Worm (Caenorhabditis elegans): ENCODE results near the gene npp-9.
A peak's percentile ranks its signal among the peaks of the same experiment; 100 is the strongest.

npp-9 gene

DNA sequence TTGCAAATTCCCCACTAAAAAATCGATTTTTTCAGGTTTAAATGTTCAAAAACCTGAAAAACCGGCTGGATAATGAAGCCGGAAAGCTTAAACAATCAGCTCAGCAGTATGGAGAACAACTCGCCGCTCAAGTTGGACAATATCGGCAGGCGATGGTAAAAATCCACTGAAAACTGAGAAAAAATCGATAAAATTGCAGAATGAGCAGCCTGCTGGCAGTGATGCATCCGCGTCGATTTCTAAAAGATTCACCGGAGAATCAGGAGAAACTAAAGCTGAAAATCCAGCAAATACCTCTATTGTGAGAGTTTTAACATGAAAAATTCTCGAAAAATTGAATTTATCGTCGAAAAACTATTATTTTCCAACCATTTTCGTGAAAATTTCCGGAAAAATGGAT, 1.3 kb upstream of the npp-9 start, which contains the start of gene golg-4:
golg-4 (plus strand) TSS at position 34 of the 400 bp plus-strand sequence.
- TF ChIP-seq ets-7 (tag; optimal IDR thresholded peaks at IDR 0.05), result no peak
- no peak for TF ChIP-seq hmg-4 (GFP tag; optimal IDR thresholded peaks at IDR 0.05)
- no peak for TF ChIP-seq sea-1 (GFP tag; conservative IDR thresholded peaks at IDR 0.05)
- no peak for TF ChIP-seq hmbx-1 (tag; optimal IDR thresholded peaks at IDR 0.05)
- no peak for TF ChIP-seq hnd-1 (tag; optimal IDR thresholded peaks at IDR 0.05)
- TF ChIP-seq ama-1 (optimal IDR thresholded peaks at IDR 0.05), result no peak
- no peak for TF ChIP-seq tra-4 (tag; optimal IDR thresholded peaks at IDR 0.05)
- no peak for TF ChIP-seq ceh-13 (GFP tag; optimal IDR thresholded peaks at IDR 0.05)
- no peak for TF ChIP-seq ceh-36 (tag; optimal IDR thresholded peaks at IDR 0.05)
- TF ChIP-seq tbx-37 (GFP tag; conservative IDR thresholded peaks at IDR 0.05), result no peak
- no peak for TF ChIP-seq aly-1 (tag; optimal IDR thresholded peaks at IDR 0.05)
- no peak for TF ChIP-seq F13C5.2 (tag; optimal IDR thresholded peaks at IDR 0.05)
- TF ChIP-seq B0310.2 (tag; optimal IDR thresholded peaks at IDR 0.05), result no peak
- TF ChIP-seq flt-1 (GFP tag; IDR thresholded peaks at IDR 0.05), result no peak

DNA sequence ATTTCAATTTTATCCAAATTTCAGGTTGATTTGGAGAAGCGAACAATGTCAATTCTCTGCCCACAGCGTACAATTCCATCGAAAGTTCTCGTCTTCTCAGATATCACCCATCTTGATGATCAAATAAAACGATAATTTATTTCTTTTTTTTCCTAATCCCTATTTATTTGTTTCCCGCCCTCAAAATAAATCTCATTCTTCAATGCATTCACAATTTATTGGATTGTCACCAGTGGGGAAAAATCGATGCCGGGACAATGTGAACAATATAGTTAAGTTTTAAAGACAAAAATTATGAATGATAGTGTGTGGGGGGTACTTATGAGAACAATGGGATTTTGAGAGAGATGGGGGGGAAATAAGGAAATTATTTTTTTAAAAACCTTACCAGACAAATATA, 3.8 kb downstream of the npp-9 start:
- no peak for TF ChIP-seq B0310.2 (tag; optimal IDR thresholded peaks at IDR 0.05)

- TF ChIP-seq ets-7 (tag; optimal IDR thresholded peaks at IDR 0.05), result no peak
- TF ChIP-seq pes-1 (GFP tag; IDR thresholded peaks at IDR 0.05), result peak; percentile 40; the same call in 1 of the 2 replicates
Observed at ce11 chrIII:3398485-3398884, 5.8 kb downstream of the npp-9 start.

- TF ChIP-seq ets-7 (tag; optimal IDR thresholded peaks at IDR 0.05) (no peak), ama-1 (optimal IDR thresholded peaks at IDR 0.05) (no peak), F13C5.2 (tag; optimal IDR thresholded peaks at IDR 0.05) (no peak), aly-1 (tag; optimal IDR thresholded peaks at IDR 0.05) (no peak), ceh-13 (GFP tag; optimal IDR thresholded peaks at IDR 0.05) (no peak), tbx-11 (GFP tag; IDR thresholded peaks at IDR 0.05) (no peak), hmg-4 (GFP tag; optimal IDR thresholded peaks at IDR 0.05) (no peak), pes-1 (GFP tag; IDR thresholded peaks at IDR 0.05) (no peak), hmbx-1 (tag; optimal IDR thresholded peaks at IDR 0.05) (no peak), ceh-36 (tag; optimal IDR thresholded peaks at IDR 0.05) (no peak), flt-1 (GFP tag; IDR thresholded peaks at IDR 0.05) (no peak), tbx-37 (GFP tag; conservative IDR thresholded peaks at IDR 0.05) (no peak), tra-4 (tag; optimal IDR thresholded peaks at IDR 0.05) (no peak), hnd-1 (tag; optimal IDR thresholded peaks at IDR 0.05) (no peak), sea-1 (GFP tag; conservative IDR thresholded peaks at IDR 0.05) (no peak), scrt-1 (GFP tag; IDR thresholded peaks at IDR 0.05) (no peak), B0310.2 (tag; optimal IDR thresholded peaks at IDR 0.05) (no peak)
Observed at ce11 chrIII:3397678-3398077, 6.6 kb downstream of the npp-9 start, which contains the start of gene clpf-1. TSS of gene clpf-1 (plus strand) at chrIII:3397743.

- no peak for TF ChIP-seq scrt-1 (GFP tag; IDR thresholded peaks at IDR 0.05)
- TF ChIP-seq hmbx-1 (tag; optimal IDR thresholded peaks at IDR 0.05), result no peak
- TF ChIP-seq tbx-37 (GFP tag; conservative IDR thresholded peaks at IDR 0.05), result no peak
- no peak for TF ChIP-seq tra-4 (tag; optimal IDR thresholded peaks at IDR 0.05)
Observed at ce11 chrIII:3395874-3396467, 8.3 kb downstream of the npp-9 start, which contains the start of gene cri-3. TSS of gene cri-3 (plus strand) at chrIII:3396355.

ce11 chrIII:3395112-3395511, 9.2 kb downstream of the npp-9 start:
- TF ChIP-seq ama-1 (optimal IDR thresholded peaks at IDR 0.05), result no peak
- TF ChIP-seq tra-4 (tag; optimal IDR thresholded peaks at IDR 0.05), result no peak
- no peak for TF ChIP-seq hmbx-1 (tag; optimal IDR thresholded peaks at IDR 0.05)
- TF ChIP-seq aly-1 (tag; optimal IDR thresholded peaks at IDR 0.05), result no peak
- no peak for TF ChIP-seq scrt-1 (GFP tag; IDR thresholded peaks at IDR 0.05)
- TF ChIP-seq F13C5.2 (tag; optimal IDR thresholded peaks at IDR 0.05), result no peak
- TF ChIP-seq pes-1 (GFP tag; IDR thresholded peaks at IDR 0.05), result no peak
- no peak for TF ChIP-seq sea-1 (GFP tag; conservative IDR thresholded peaks at IDR 0.05)
- TF ChIP-seq ceh-13 (GFP tag; optimal IDR thresholded peaks at IDR 0.05), result no peak
- no peak for TF ChIP-seq hmg-4 (GFP tag; optimal IDR thresholded peaks at IDR 0.05)
- no peak for TF ChIP-seq B0310.2 (tag; optimal IDR thresholded peaks at IDR 0.05)
- TF ChIP-seq hnd-1 (tag; optimal IDR thresholded peaks at IDR 0.05), result no peak
- no peak for TF ChIP-seq tbx-37 (GFP tag; conservative IDR thresholded peaks at IDR 0.05)
- TF ChIP-seq flt-1 (GFP tag; IDR thresholded peaks at IDR 0.05), result no peak
- no peak for TF ChIP-seq tbx-11 (GFP tag; IDR thresholded peaks at IDR 0.05)
- TF ChIP-seq ceh-36 (tag; optimal IDR thresholded peaks at IDR 0.05), result no peak
- no peak for TF ChIP-seq ets-7 (tag; optimal IDR thresholded peaks at IDR 0.05)

DNA sequence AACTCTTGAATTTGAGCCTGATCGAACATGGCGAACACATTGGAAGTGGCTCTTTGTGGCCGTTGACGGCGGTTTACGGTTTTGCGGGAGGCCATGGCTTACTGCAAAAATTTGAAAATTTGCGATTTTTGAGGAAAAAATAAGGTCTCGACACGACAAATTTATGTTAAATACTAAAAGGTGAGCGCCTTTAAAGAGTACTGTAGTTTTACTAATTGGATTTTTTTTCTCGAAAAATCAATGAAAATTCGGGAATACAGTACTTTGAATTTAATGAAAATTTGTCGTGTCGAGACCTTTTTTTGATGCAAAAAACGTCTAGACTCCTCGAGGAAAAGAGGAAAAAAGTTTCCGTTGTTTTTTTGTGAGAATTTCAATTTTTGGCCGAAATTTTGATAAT, 10.6 kb downstream of the npp-9 start, which contains the start of gene mlc-4:
mlc-4 (minus strand) TSS at position 101 of the 400 bp plus-strand sequence.
- no peak for TF ChIP-seq flt-1 (GFP tag; IDR thresholded peaks at IDR 0.05)
- TF ChIP-seq ceh-36 (tag; optimal IDR thresholded peaks at IDR 0.05), result no peak
- no peak for TF ChIP-seq F13C5.2 (tag; optimal IDR thresholded peaks at IDR 0.05)
- no peak for TF ChIP-seq ama-1 (optimal IDR thresholded peaks at IDR 0.05)
- no peak for TF ChIP-seq B0310.2 (tag; optimal IDR thresholded peaks at IDR 0.05)
- TF ChIP-seq sea-1 (GFP tag; conservative IDR thresholded peaks at IDR 0.05), result no peak
- no peak for TF ChIP-seq scrt-1 (GFP tag; IDR thresholded peaks at IDR 0.05)
- no peak for TF ChIP-seq hnd-1 (tag; optimal IDR thresholded peaks at IDR 0.05)
- TF ChIP-seq tbx-11 (GFP tag; IDR thresholded peaks at IDR 0.05), result no peak
- TF ChIP-seq tra-4 (tag; optimal IDR thresholded peaks at IDR 0.05), result no peak
- no peak for TF ChIP-seq pes-1 (GFP tag; IDR thresholded peaks at IDR 0.05)
- TF ChIP-seq hmg-4 (GFP tag; optimal IDR thresholded peaks at IDR 0.05), result no peak
- no peak for TF ChIP-seq ceh-13 (GFP tag; optimal IDR thresholded peaks at IDR 0.05)
- no peak for TF ChIP-seq hmbx-1 (tag; optimal IDR thresholded peaks at IDR 0.05)
- no peak for TF ChIP-seq aly-1 (tag; optimal IDR thresholded peaks at IDR 0.05)

DNA sequence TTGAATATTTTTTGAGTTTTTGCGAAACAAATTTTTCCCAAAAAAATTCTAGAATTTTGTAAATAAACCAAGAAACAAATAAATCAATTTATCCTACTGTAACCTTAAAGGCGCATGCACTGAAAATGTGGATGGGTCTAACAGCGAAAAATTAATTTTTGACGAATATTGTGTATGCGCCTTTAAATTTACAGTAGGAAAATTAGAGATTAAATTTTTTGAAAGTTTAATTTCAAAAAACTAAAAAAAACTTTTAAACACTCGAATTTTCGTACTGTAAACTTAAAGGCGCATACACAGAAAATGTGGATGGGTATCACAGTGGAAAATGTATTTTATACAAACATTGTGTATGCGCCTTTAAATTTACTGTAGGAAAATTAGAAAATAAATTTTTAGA, 14.1 kb downstream of the npp-9 start:
- TF ChIP-seq F13C5.2 (tag; optimal IDR thresholded peaks at IDR 0.05) (no peak), ceh-13 (GFP tag; optimal IDR thresholded peaks at IDR 0.05) (no peak), hmg-4 (GFP tag; optimal IDR thresholded peaks at IDR 0.05) (no peak), sea-1 (GFP tag; conservative IDR thresholded peaks at IDR 0.05) (no peak), tra-4 (tag; optimal IDR thresholded peaks at IDR 0.05) (no peak), aly-1 (tag; optimal IDR thresholded peaks at IDR 0.05) (no peak), pes-1 (GFP tag; IDR thresholded peaks at IDR 0.05) (no peak), ama-1 (optimal IDR thresholded peaks at IDR 0.05) (no peak), ets-7 (tag; optimal IDR thresholded peaks at IDR 0.05) (no peak)

All from whole organism, early embryonic.